Fruit fly (Drosophila melanogaster): ENCODE measurements around the gene CG8925.

CG8925 gene

dm6 chr3R:16223252-16224037 lies 51.7 kb downstream of the CG8925 start:
- TF ChIP-seq Myc (optimal IDR thresholded peaks at IDR 0.05): no peak
- TF ChIP-seq insv (optimal IDR thresholded peaks at IDR 0.05): no peak
- no peak for TF ChIP-seq h (optimal IDR thresholded peaks at IDR 0.05)
- no peak for TF ChIP-seq Sin3A (optimal IDR thresholded peaks at IDR 0.05)
- no peak for TF ChIP-seq psq (optimal IDR thresholded peaks at IDR 0.05)
- no peak for TF ChIP-seq ttk (optimal IDR thresholded peaks at IDR 0.05)

- TF ChIP-seq insv (optimal IDR thresholded peaks at IDR 0.05) (no peak), h (optimal IDR thresholded peaks at IDR 0.05) (no peak), ttk (optimal IDR thresholded peaks at IDR 0.05) (no peak), psq (optimal IDR thresholded peaks at IDR 0.05) (no peak), Myc (optimal IDR thresholded peaks at IDR 0.05) (no peak), Sin3A (optimal IDR thresholded peaks at IDR 0.05) (no peak)
Observed at dm6 chr3R:16224415-16225165, 52.8 kb downstream of the CG8925 start.

- TF ChIP-seq insv (optimal IDR thresholded peaks at IDR 0.05) (no peak), Sin3A (optimal IDR thresholded peaks at IDR 0.05) (no peak), Myc (optimal IDR thresholded peaks at IDR 0.05) (no peak), psq (optimal IDR thresholded peaks at IDR 0.05) (no peak), h (optimal IDR thresholded peaks at IDR 0.05) (no peak), ttk (optimal IDR thresholded peaks at IDR 0.05) (no peak)
Observed at dm6 chr3R:16225351-16225750, 53.6 kb downstream of the CG8925 start, which contains the start of gene tara. tara (plus strand) TSS chr3R:16225651.

dm6 chr3R:16225760-16226159 lies 54.0 kb downstream of the CG8925 start:
- TF ChIP-seq ttk (optimal IDR thresholded peaks at IDR 0.05) (no peak), h (optimal IDR thresholded peaks at IDR 0.05) (no peak), psq (optimal IDR thresholded peaks at IDR 0.05) (no peak), Myc (optimal IDR thresholded peaks at IDR 0.05) (no peak), Sin3A (optimal IDR thresholded peaks at IDR 0.05) (no peak), insv (optimal IDR thresholded peaks at IDR 0.05) (no peak)

dm6 chr3R:16227074-16227473 lies 55.3 kb downstream of the CG8925 start:
- TF ChIP-seq Myc (optimal IDR thresholded peaks at IDR 0.05) (no peak), insv (optimal IDR thresholded peaks at IDR 0.05) (no peak), Sin3A (optimal IDR thresholded peaks at IDR 0.05) (no peak), ttk (optimal IDR thresholded peaks at IDR 0.05) (no peak), psq (optimal IDR thresholded peaks at IDR 0.05) (no peak), h (optimal IDR thresholded peaks at IDR 0.05) (no peak)

dm6 chr3R:16228719-16229704 lies 57.2 kb downstream of the CG8925 start:
- TF ChIP-seq Myc (optimal IDR thresholded peaks at IDR 0.05): no peak
- TF ChIP-seq Sin3A (optimal IDR thresholded peaks at IDR 0.05): no peak
- no peak for TF ChIP-seq insv (optimal IDR thresholded peaks at IDR 0.05)
- TF ChIP-seq psq (optimal IDR thresholded peaks at IDR 0.05): no peak
- no peak for TF ChIP-seq h (optimal IDR thresholded peaks at IDR 0.05)
- TF ChIP-seq ttk (optimal IDR thresholded peaks at IDR 0.05): no peak

Measured in Kc167 (cell line).